Fruit fly (Drosophila melanogaster): ENCODE data around the gene CG18666.

CG18666 gene

dm6 chr2L:11057333-11058110, 22.9 kb downstream of the CG18666 start (continued):
- peak; percentile 81 for TF ChIP-seq nmo (GFP tag; optimal IDR thresholded peaks at IDR 0.05)
- TF ChIP-seq CG12219 (GFP tag; optimal IDR thresholded peaks at IDR 0.05): peak; percentile 74
- TF ChIP-seq nerfin-2 (GFP tag; IDR thresholded peaks at IDR 0.05; ENCODE audit: partially characterized antibody): no peak
- TF ChIP-seq Neu2 (GFP tag; optimal IDR thresholded peaks at IDR 0.05; ENCODE audit: borderline replicate concordance): no peak
- no peak for TF ChIP-seq btn (GFP tag; optimal IDR thresholded peaks at IDR 0.05)
- TF ChIP-seq unpg (GFP tag; optimal IDR thresholded peaks at IDR 0.05): peak; percentile 80
- TF ChIP-seq CG15514 (GFP tag; optimal IDR thresholded peaks at IDR 0.05): peak; percentile 4
- peak; percentile 40 for TF ChIP-seq CG6683 (GFP tag; optimal IDR thresholded peaks at IDR 0.05)
- peak; percentile 91 for TF ChIP-seq CG3163 (GFP tag; optimal IDR thresholded peaks at IDR 0.05)
- TF ChIP-seq grn (GFP tag; optimal IDR thresholded peaks at IDR 0.05): peak; percentile 94
- TF ChIP-seq Atf-2 (GFP tag; optimal IDR thresholded peaks at IDR 0.05): no peak
- TF ChIP-seq Hmx (GFP tag; optimal IDR thresholded peaks at IDR 0.05): no peak
- peak; percentile 48 for TF ChIP-seq kah (GFP tag; optimal IDR thresholded peaks at IDR 0.05)
- peak; percentile 68 for TF ChIP-seq shn (GFP tag; optimal IDR thresholded peaks at IDR 0.05)
- peak; percentile 50 for TF ChIP-seq tx (GFP tag; optimal IDR thresholded peaks at IDR 0.05)
- TF ChIP-seq Jarid2 (GFP tag; optimal IDR thresholded peaks at IDR 0.05): peak; percentile 87
- peak; percentile 50 for TF ChIP-seq gsb-n (tag; optimal IDR thresholded peaks at IDR 0.05)
- no peak for TF ChIP-seq CG6272 (GFP tag; IDR thresholded peaks at IDR 0.05)
- TF ChIP-seq H15 (GFP tag; IDR thresholded peaks at IDR 0.05): no peak; the same call in 2 of the 3 replicates
- TF ChIP-seq jigr1 (GFP tag; IDR thresholded peaks at IDR 0.05): peak; percentile 77; the same call in 2 of the 3 replicates
- TF ChIP-seq CG18599 (GFP tag; optimal IDR thresholded peaks at IDR 0.05): peak; percentile 56
- no peak for TF ChIP-seq emc (GFP tag; optimal IDR thresholded peaks at IDR 0.05)
- no peak for TF ChIP-seq slou (GFP tag; optimal IDR thresholded peaks at IDR 0.05)
- TF ChIP-seq wdn (GFP tag; IDR thresholded peaks at IDR 0.05): peak; percentile 64
- peak; percentile 71 for TF ChIP-seq B-H1 (GFP tag; IDR thresholded peaks at IDR 0.05)
- peak; percentile 69 for TF ChIP-seq PHDP (tag; optimal IDR thresholded peaks at IDR 0.05)
- TF ChIP-seq esg (GFP tag; conservative IDR thresholded peaks at IDR 0.05): peak; percentile 77
- peak; percentile 42; the same call in 1 of the 2 replicates for TF ChIP-seq klu (GFP tag; IDR thresholded peaks at IDR 0.05)
- peak; percentile 49; the same call in 1 of the 2 replicates for TF ChIP-seq CG10959 (GFP tag; IDR thresholded peaks at IDR 0.05)
- peak; percentile 53 for TF ChIP-seq CG4617 (GFP tag; optimal IDR thresholded peaks at IDR 0.05; ENCODE audit: borderline replicate concordance)
- TF ChIP-seq dati (GFP tag; IDR thresholded peaks at IDR 0.05): no peak
- no peak for TF ChIP-seq gfzf (GFP tag; optimal IDR thresholded peaks at IDR 0.05)
- TF ChIP-seq tup (GFP tag; optimal IDR thresholded peaks at IDR 0.05): peak; percentile 55
- TF ChIP-seq ap (GFP tag; IDR thresholded peaks at IDR 0.05): peak; percentile 60
- peak; percentile 24 for TF ChIP-seq CG9876 (GFP tag; optimal IDR thresholded peaks at IDR 0.05)
- TF ChIP-seq CG6254 (GFP tag; optimal IDR thresholded peaks at IDR 0.05): peak; percentile 62
- TF ChIP-seq Bgb (GFP tag; IDR thresholded peaks at IDR 0.05; ENCODE audit: partially characterized antibody): peak; percentile 56; the same call in 1 of the 2 replicates
- no peak for TF ChIP-seq Ets65A (GFP tag)
- TF ChIP-seq cato (GFP tag; optimal IDR thresholded peaks at IDR 0.05; ENCODE audit: borderline replicate concordance): peak; percentile 60
- TF ChIP-seq pum (GFP tag; optimal IDR thresholded peaks at IDR 0.05): peak; percentile 38
- TF ChIP-seq bbx (GFP tag; IDR thresholded peaks at IDR 0.05; ENCODE audit: partially characterized antibody): no peak
- no peak for TF ChIP-seq CG8765 (GFP tag; IDR thresholded peaks at IDR 0.05)
- TF ChIP-seq CG3847 (GFP tag; IDR thresholded peaks at IDR 0.05): peak; percentile 80
- TF ChIP-seq CG8388 (GFP tag; optimal IDR thresholded peaks at IDR 0.05): peak; percentile 71
- no peak; the same call in 1 of the 2 replicates for TF ChIP-seq MBD-R2 (GFP tag; IDR thresholded peaks at IDR 0.05)
- TF ChIP-seq CG5953 (GFP tag; IDR thresholded peaks at IDR 0.05): no peak
- peak; percentile 40; the same call in 1 of the 3 replicates for TF ChIP-seq sr (GFP tag; IDR thresholded peaks at IDR 0.05)
- TF ChIP-seq lab (GFP tag; optimal IDR thresholded peaks at IDR 0.05): peak; percentile 35
- TF ChIP-seq CG7372 (GFP tag; IDR thresholded peaks at IDR 0.05): peak; percentile 58

All from whole organism, embryonic.